Fruit fly (Drosophila melanogaster): ENCODE measurements around the gene nyo.

dm6 chr3R:31580032-31580431 is 37.2 kb downstream of the nyo start:
- TF ChIP-seq CG1620 (GFP tag; optimal IDR thresholded peaks at IDR 0.05) (no peak), cic (GFP tag; optimal IDR thresholded peaks at IDR 0.05) (no peak), toe (GFP tag; optimal IDR thresholded peaks at IDR 0.05) (no peak), bab1 (GFP tag; optimal IDR thresholded peaks at IDR 0.05) (no peak), CG14711 (tag; optimal IDR thresholded peaks at IDR 0.05) (peak; percentile 88), CG12768 (GFP tag; optimal IDR thresholded peaks at IDR 0.05) (no peak), tj (GFP tag; optimal IDR thresholded peaks at IDR 0.05) (no peak)
